Fruit fly (Drosophila melanogaster) whole organism, adult: Measurements from ENCODE around the gene ND-30.

ENCODE experiments used
- CG11617 ChIP-seq: fragments of 200-800 bp; sonication (Bioruptor generic); optimal IDR thresholded peaks from 2 replicates; lab custom pipeline; 2017; ENCODE audit warnings: mild to moderate bottlenecking, missing biosample characterization, missing genetic modification reagents, missing genetic modification characterization
- CG12768 ChIP-seq: fragments of 200-800 bp; sonication (Bioruptor generic); optimal IDR thresholded peaks from 2 replicates; lab custom pipeline; 2017; ENCODE audit warnings: missing biosample characterization, missing genetic modification characterization, mild to moderate bottlenecking, moderate library complexity, missing genetic modification reagents
- CG14711 ChIP-seq: fragments of 200-800 bp; sonication (Bioruptor generic); optimal IDR thresholded peaks from 2 replicates; lab custom pipeline; 2018; ENCODE audit warnings: missing biosample characterization, mild to moderate bottlenecking, missing genetic modification characterization, moderate library complexity
- CG1620 ChIP-seq: fragments of 200-800 bp; sonication (Bioruptor generic); optimal IDR thresholded peaks from 2 replicates; lab custom pipeline; 2016; ENCODE audit warnings: missing biosample characterization, missing genetic modification characterization
- CG33017 ChIP-seq: fragments of 200-800 bp; sonication (Bioruptor generic); optimal IDR thresholded peaks from 2 replicates; lab custom pipeline; 2018; ENCODE audit warnings: missing biosample characterization, mild to moderate bottlenecking, missing genetic modification characterization, moderate library complexity
- CG5204 ChIP-seq: fragments of 200-800 bp; sonication (Bioruptor generic); optimal IDR thresholded peaks from 2 replicates; lab custom pipeline; 2016; ENCODE audit warnings: missing biosample characterization, missing genetic modification characterization
- CG7045 ChIP-seq: fragments of 200-800 bp; sonication (Bioruptor generic); optimal IDR thresholded peaks from 2 replicates; lab custom pipeline; 2017; ENCODE audit warnings: missing biosample characterization, mild to moderate bottlenecking, missing genetic modification characterization
- CG7101 ChIP-seq: fragments of 200-800 bp; sonication (Bioruptor generic); optimal IDR thresholded peaks from 2 replicates; lab custom pipeline; 2018; ENCODE audit warnings: missing biosample characterization, mild to moderate bottlenecking, missing genetic modification characterization, moderate library complexity
- Clk ChIP-seq: fragments of 200-800 bp; sonication (Bioruptor generic); optimal IDR thresholded peaks from 2 replicates; lab custom pipeline; 2017; ENCODE audit warnings: missing biosample characterization, missing genetic modification characterization
- Crg-1 ChIP-seq: fragments of 200-800 bp; sonication (Bioruptor generic); optimal IDR thresholded peaks from 2 replicates; lab custom pipeline; 2016; ENCODE audit warnings: missing biosample characterization, missing genetic modification characterization
- Hr96 ChIP-seq: fragments of 200-800 bp; sonication (Bioruptor generic); optimal IDR thresholded peaks from 2 replicates; lab custom pipeline; 2016; ENCODE audit warnings: missing biosample characterization, missing genetic modification characterization
- Mnt ChIP-seq: fragments of 200-800 bp; sonication (Bioruptor generic); optimal IDR thresholded peaks from 2 replicates; lab custom pipeline; 2016; ENCODE audit warnings: missing biosample characterization, mild to moderate bottlenecking, missing genetic modification characterization
- bab1 ChIP-seq: fragments of 200-800 bp; sonication (Bioruptor generic); optimal IDR thresholded peaks from 3 replicates; lab custom pipeline; 2019; ENCODE audit warnings: missing biosample characterization, mild to moderate bottlenecking, missing genetic modification characterization, moderate library complexity
- cic ChIP-seq: fragments of 200-800 bp; sonication (Bioruptor generic); optimal IDR thresholded peaks from 2 replicates; lab custom pipeline; 2017; ENCODE audit warnings: missing biosample characterization, mild to moderate bottlenecking, missing genetic modification characterization, moderate library complexity
- cnc ChIP-seq, 2 experiments: fragments of >200 bp; optimal IDR thresholded peaks; 2 replicates each; lab custom pipeline; 2017
- kay ChIP-seq: fragments of 200-800 bp; sonication (Bioruptor generic); peaks from one replicate; lab custom pipeline; 2016; ENCODE audit warnings: missing biosample characterization, missing genetic modification characterization, borderline replicate concordance
- ovo ChIP-seq: fragments of 200-800 bp; sonication (Bioruptor generic); optimal IDR thresholded peaks from 2 replicates; lab custom pipeline; 2016; ENCODE audit warnings: missing biosample characterization, missing genetic modification characterization
- pad ChIP-seq: fragments of 200-800 bp; sonication (Bioruptor generic); optimal IDR thresholded peaks from 3 replicates; lab custom pipeline; 2017; ENCODE audit warnings: missing biosample characterization, missing genetic modification characterization, mild to moderate bottlenecking, moderate library complexity, missing genetic modification reagents
- tj ChIP-seq: fragments of 200-800 bp; sonication (Bioruptor generic); optimal IDR thresholded peaks from 3 replicates; lab custom pipeline; 2017; ENCODE audit warnings: missing biosample characterization, mild to moderate bottlenecking, missing genetic modification characterization, moderate library complexity
- toe ChIP-seq: fragments of 200-800 bp; sonication (Bioruptor generic); optimal IDR thresholded peaks from 2 replicates; lab custom pipeline; 2016; ENCODE audit warnings: missing biosample characterization, missing genetic modification characterization

ND-30 gene

DNA sequence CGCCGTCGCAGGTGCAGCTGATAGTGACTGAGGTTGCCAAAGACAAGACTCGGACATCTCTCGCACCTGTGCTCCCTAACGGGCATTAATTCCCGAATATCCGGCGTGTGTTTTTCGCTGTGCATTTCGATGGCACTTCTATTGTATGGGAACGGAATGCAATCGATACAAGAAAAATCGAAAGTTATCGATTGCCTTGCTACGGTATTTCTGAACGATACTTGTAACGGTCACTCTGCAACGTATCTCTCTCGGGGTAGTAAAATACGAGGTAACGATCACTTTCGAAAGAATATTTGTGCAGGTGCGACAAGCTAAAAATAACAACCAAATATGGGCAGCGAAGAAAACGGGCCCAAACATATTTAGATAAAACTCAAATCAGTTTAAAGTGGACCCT lies 5.6 kb upstream of the ND-30 start, which contains the start of gene CG32280:
Gene CG32280, plus strand, starts transcription at position 231 of the 400 bp plus-strand sequence.
- TF ChIP-seq CG33017 (tag; lab: Kevin White, UChicago) (no peak), CG7045 (GFP tag; lab: Kevin White, UChicago) (no peak), CG1620 (GFP tag; lab: Kevin White, UChicago) (no peak), CG14711 (tag; lab: Kevin White, UChicago) (no peak), Crg-1 (peak; percentile 57), cnc (optimal IDR thresholded peaks at IDR 0.05; lab: Kevin White, UChicago) (no peak), toe (GFP tag; lab: Kevin White, UChicago) (no peak), CG11617 (GFP tag; lab: Kevin White, UChicago) (peak; percentile 19), kay (no peak), Clk (GFP tag; lab: Kevin White, UChicago) (no peak), bab1 (GFP tag; lab: Kevin White, UChicago) (peak; percentile 60), Mnt (GFP tag; lab: Kevin White, UChicago) (peak; percentile 30), CG5204 (GFP tag; lab: Kevin White, UChicago) (no peak), Hr96 (GFP tag; lab: Kevin White, UChicago) (no peak), ovo (GFP tag; lab: Kevin White, UChicago) (peak; percentile 39), pad (no peak), tj (GFP tag; lab: Kevin White, UChicago) (no peak), CG12768 (GFP tag; lab: Kevin White, UChicago) (no peak), cic (GFP tag; lab: Kevin White, UChicago) (peak; percentile 17), CG7101 (tag; lab: Kevin White, UChicago) (peak; percentile 10)

DNA sequence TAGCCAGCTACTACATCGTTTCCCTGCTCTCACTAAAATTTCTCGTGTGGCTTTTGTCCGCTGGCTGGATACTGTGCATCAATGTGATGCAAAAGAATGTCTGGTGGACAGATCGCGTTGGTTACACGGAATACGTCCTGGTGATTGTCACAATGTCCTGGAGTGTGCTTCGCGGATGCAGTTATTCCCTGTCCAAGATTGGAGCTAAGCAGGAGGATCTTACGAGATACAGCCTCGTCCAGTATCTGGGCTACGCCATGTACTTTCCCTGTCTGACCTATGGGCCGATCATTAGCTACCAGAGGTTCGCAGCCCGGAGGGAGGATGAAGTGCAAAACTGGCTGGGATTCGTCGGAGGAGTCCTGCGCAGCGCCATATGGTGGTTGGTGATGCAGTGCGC lies 3.2 kb upstream of the ND-30 start:
- TF ChIP-seq CG7101 (tag; lab: Kevin White, UChicago) (no peak), tj (GFP tag; lab: Kevin White, UChicago) (no peak), kay (no peak), pad (no peak), CG14711 (tag; lab: Kevin White, UChicago) (no peak), CG11617 (GFP tag; lab: Kevin White, UChicago) (no peak), cic (GFP tag; lab: Kevin White, UChicago) (no peak), Crg-1 (no peak), ovo (GFP tag; lab: Kevin White, UChicago) (no peak), bab1 (GFP tag; lab: Kevin White, UChicago) (no peak), CG1620 (GFP tag; lab: Kevin White, UChicago) (no peak), cnc (optimal IDR thresholded peaks at IDR 0.05; lab: Kevin White, UChicago) (no peak)

DNA sequence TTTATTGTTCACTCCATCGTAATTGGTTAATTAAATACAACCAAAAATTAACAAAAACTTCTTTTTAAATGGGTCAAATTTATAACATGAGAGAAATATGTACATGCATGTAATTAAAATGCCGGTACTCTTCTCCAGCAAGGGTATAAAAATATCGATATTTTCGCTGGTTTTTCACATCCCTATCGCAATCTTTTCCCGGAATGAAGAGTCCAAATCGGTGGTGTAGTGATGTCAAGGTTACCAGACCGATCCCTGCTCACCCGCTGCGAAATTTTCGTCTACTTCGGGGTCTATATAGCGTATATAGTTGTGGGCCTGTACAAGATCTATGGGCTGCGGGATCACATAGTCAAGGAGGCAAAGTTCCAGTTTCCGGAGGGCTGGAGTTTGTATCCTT lies 2.6 kb upstream of the ND-30 start, which contains the start of gene rasp:
Gene rasp, plus strand, starts transcription at position 213 of the 400 bp plus-strand sequence.
- no peak for TF ChIP-seq kay
- TF ChIP-seq CG1620 (GFP tag; lab: Kevin White, UChicago) = no peak
- no peak for TF ChIP-seq Mnt (GFP tag; lab: Kevin White, UChicago)
- no peak for TF ChIP-seq CG7045 (GFP tag; lab: Kevin White, UChicago)
- no peak for TF ChIP-seq tj (GFP tag; lab: Kevin White, UChicago)
- no peak for TF ChIP-seq bab1 (GFP tag; lab: Kevin White, UChicago)
- no peak for TF ChIP-seq pad

DNA sequence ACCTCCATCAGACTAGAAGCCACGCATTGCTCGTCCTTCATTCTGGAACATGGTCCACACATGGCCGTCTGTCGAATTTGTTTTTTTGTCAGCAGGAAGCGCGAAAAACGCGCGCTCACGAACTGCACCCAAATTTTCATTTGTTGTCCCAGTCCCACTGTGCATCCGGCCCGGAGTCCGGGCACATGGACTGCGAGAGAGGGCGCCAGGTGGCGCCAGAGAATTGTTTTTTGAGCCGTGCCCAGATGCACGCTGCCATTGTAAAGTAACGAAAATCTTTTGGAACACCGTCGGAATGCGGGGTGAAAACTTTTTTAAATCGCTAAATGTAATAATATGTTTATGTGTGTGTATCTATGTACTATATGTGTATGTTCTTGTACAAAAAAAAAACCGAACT lies 1.7 kb downstream of the ND-30 start:
- TF ChIP-seq cnc (optimal IDR thresholded peaks at IDR 0.05; lab: Kevin White, UChicago) = no peak
- TF ChIP-seq CG33017 (tag; lab: Kevin White, UChicago) = no peak
- no peak for TF ChIP-seq cic (GFP tag; lab: Kevin White, UChicago)
- no peak for TF ChIP-seq CG11617 (GFP tag; lab: Kevin White, UChicago)
- no peak for TF ChIP-seq kay
- no peak for TF ChIP-seq Crg-1
- TF ChIP-seq tj (GFP tag; lab: Kevin White, UChicago) = no peak
- TF ChIP-seq CG5204 (GFP tag; lab: Kevin White, UChicago) = no peak
- TF ChIP-seq Mnt (GFP tag; lab: Kevin White, UChicago) = no peak

DNA sequence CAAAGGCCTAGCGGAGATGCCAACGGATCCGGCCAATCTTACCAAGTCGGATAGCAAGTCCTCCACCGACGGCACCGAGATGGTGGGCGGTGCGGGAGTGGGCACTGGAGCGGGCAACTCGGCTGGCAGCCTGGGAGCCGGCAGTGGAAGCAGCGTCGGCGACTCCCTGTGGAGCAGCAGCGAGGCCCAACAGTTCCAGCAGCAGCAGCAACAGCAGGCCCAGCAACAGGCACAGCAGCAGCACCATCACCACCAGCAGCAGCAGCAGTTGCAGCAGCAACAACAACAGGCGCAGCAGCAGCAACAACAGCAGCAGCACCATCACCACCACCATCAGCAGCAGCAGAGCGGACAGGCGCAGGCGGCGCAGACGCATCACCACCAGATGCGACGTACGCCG lies 9.0 kb downstream of the ND-30 start:
- no peak for TF ChIP-seq CG33017 (tag; lab: Kevin White, UChicago)
- no peak for TF ChIP-seq cic (GFP tag; lab: Kevin White, UChicago)
- no peak for TF ChIP-seq CG5204 (GFP tag; lab: Kevin White, UChicago)
- no peak for TF ChIP-seq tj (GFP tag; lab: Kevin White, UChicago)
- TF ChIP-seq toe (GFP tag; lab: Kevin White, UChicago) = no peak
- no peak for TF ChIP-seq CG12768 (GFP tag; lab: Kevin White, UChicago)
- no peak for TF ChIP-seq CG7101 (tag; lab: Kevin White, UChicago)
- TF ChIP-seq CG7045 (GFP tag; lab: Kevin White, UChicago) = no peak

DNA sequence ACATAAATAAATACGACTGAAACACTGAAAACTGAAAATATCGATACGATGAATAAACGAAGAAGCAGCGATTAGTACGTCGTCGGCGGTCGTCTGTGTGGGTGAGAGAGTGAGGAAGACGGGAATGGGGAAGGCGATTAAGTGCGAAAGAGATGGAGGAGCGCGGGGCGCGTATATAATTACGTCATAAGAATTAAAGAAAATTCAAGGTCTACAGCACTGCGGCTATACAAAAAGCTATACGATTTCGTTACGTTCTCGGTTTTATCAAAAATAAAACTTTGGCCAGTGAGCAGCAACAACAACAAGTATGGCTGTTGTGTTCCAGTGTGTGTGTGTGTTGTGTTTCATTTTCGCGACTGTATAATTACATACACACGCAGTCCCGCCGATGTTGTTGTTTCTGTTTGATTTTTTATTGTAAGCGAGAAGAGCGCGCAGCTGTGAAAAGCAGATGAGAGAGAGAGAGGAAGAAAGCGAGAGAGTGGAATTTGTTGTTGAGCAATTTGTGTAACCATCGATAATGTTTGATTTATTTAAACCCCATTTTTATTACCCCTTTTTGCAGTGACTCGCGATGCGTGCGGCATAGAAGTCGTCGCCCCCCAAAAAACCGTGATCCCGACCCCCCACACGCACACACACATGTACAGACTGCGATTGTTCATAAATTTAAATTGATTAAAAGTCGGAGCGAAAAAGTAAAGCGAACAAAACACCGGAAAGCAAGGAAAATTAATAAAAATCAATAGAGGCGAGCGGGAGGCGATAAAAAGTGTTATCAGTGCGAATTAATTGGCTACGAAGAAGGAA lies 10.1 kb downstream of the ND-30 start:
- TF ChIP-seq CG33017 (tag; lab: Kevin White, UChicago) = no peak
- TF ChIP-seq ovo (GFP tag; lab: Kevin White, UChicago) = no peak
- no peak for TF ChIP-seq Crg-1
- TF ChIP-seq Mnt (GFP tag; lab: Kevin White, UChicago) = peak; percentile 77
- peak; percentile 94 for TF ChIP-seq cic (GFP tag; lab: Kevin White, UChicago)
- no peak for TF ChIP-seq CG1620 (GFP tag; lab: Kevin White, UChicago)
- no peak for TF ChIP-seq kay
- TF ChIP-seq toe (GFP tag; lab: Kevin White, UChicago) = no peak
- no peak for TF ChIP-seq cnc (optimal IDR thresholded peaks at IDR 0.05; lab: Kevin White, UChicago)
- TF ChIP-seq CG7045 (GFP tag; lab: Kevin White, UChicago) = peak; percentile 25
- peak; percentile 54 for TF ChIP-seq CG11617 (GFP tag; lab: Kevin White, UChicago)
- peak; percentile 47 for TF ChIP-seq Clk (GFP tag; lab: Kevin White, UChicago)
- TF ChIP-seq tj (GFP tag; lab: Kevin White, UChicago) = peak; percentile 49
- TF ChIP-seq CG14711 (tag; lab: Kevin White, UChicago) = no peak
- peak; percentile 82 for TF ChIP-seq CG12768 (GFP tag; lab: Kevin White, UChicago)
- no peak for TF ChIP-seq Hr96 (GFP tag; lab: Kevin White, UChicago)
- no peak for TF ChIP-seq CG5204 (GFP tag; lab: Kevin White, UChicago)
- peak; percentile 9 for TF ChIP-seq CG7101 (tag; lab: Kevin White, UChicago)
- no peak for TF ChIP-seq pad
- TF ChIP-seq bab1 (GFP tag; lab: Kevin White, UChicago) = no peak
